Worm (Caenorhabditis elegans): ENCODE results near the gene F40G9.9.

ce11 chrIII:146369-146768 is 25.1 kb downstream of the F40G9.9 start, which contains the start of gene fbxb-84:
- TF ChIP-seq lin-39 (tag; optimal IDR thresholded peaks at IDR 0.05) (no peak), nhr-77 (tag; optimal IDR thresholded peaks at IDR 0.05) (no peak), pqm-1 (tag; optimal IDR thresholded peaks at IDR 0.05) (no peak), aly-2 (tag; optimal IDR thresholded peaks at IDR 0.05) (no peak), ceh-16 (tag; optimal IDR thresholded peaks at IDR 0.05) (no peak), nhr-76 (tag; optimal IDR thresholded peaks at IDR 0.05) (no peak), unc-39 (tag; optimal IDR thresholded peaks at IDR 0.05) (no peak)
